Worm (Caenorhabditis elegans) whole organism, dauer: ENCODE measurements around the gene ttr-12.
"Not testable (repeated sequence)": the region's sequence is repeated elsewhere in the genome, so short reads cannot be mapped to it uniquely, and the experiment has no call there.

Source experiments
- unc-62 ChIP-seq: sonication (generic microtip); optimal IDR thresholded peaks from 2 replicates; lab custom pipeline; 2017; ENCODE audit warnings: missing biosample characterization, missing genetic modification reagents, missing genetic modification characterization

Gene ttr-12

DNA sequence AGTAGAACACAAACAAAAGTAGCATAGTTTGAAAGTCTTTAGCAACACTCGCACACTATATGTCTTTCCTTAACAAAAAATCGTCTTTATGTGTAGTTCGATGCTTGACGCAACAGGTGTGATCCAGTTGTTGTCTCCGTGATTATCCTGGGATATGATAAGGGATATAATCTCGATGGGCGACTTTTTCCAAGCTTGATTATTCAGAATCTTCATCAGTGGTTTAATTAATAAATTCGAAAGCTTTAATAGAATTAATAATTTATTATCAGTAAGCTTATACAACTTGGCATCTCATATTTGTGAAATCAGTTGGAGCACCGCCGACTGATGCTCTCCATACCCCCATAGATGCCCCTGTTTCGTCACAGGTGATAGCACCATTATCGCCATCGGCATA lies 10.0 kb upstream of the ttr-12 start, which contains the start of gene F46B3.7:
Gene F46B3.7 (minus strand): TSS at position 101 of the 400 bp plus-strand sequence.
- TF ChIP-seq unc-62 (GFP tag; lab: Kevin White, UChicago), result no peak

DNA sequence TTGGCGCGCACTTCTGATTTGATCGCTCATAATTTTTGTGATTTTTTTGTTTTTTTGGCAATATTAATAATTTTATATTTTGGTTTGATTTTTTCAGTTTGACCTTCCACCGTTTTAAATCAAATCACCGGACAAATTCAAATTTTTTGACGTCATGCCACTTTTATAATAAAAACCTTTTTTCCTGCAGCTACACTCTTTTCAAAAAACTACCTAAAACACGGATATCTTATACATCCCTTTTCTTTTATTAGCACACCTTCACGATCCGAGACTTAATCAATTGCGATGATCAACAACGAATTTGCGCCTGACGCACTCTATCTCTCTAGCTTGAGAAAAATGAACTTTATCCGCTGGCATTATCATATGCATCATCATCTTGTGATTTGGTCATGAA lies 906 bp upstream of the ttr-12 start, which contains the start of gene grd-2:
Gene grd-2 (plus strand): TSS at position 301 of the 400 bp plus-strand sequence.
- no peak for TF ChIP-seq unc-62 (GFP tag; lab: Kevin White, UChicago)

DNA sequence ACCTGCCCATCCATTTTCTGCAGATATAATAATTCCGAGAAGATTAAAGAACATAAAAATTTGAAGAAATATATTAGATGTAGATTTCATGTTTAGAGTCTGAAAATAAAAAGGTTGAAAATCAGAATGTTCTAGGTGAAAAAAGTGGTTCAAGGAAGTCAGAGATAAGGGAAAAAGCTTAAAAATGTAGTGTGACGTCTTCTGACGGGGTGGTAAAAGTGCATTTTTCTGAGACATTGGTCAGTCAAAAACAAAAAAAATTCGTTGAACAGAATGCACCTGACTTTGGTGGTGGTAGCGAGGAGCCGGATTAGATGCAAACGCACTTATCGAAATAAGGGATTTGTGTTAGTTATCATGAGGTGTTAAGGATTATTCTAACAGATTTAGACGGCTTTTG lies 2.0 kb downstream of the ttr-12 start, which contains the start of gene F46B3.23:
Gene F46B3.23 (minus strand): TSS at position 101 of the 400 bp plus-strand sequence.
- TF ChIP-seq unc-62 (GFP tag; lab: Kevin White, UChicago), result no peak

DNA sequence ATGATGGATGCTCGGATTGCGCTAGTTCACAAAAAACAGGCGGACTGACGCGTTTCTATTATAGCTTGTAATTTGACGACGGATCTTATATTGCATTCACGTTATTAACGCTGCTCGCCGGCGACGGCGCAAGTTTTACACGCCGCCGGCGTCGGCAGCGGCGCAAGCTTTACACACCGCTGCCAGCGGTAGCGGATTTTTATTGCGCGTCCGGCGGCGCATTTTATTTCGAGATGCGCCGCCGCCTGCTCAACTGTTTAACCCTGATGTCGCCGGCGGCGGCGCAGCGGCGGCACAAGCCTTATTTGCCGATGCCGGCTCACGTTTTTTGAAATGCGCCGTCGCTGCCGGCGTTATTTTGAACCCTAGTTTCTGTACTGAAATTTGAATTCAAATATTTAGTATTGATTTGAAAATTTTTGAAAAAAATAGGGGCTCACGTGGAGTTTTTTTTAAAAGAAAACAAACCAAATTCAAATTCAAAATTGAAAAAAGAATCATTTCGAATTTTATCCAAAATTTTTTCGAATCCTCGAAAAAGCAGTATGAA lies 3.9 kb downstream of the ttr-12 start, which contains the start of gene ttr-57:
Gene ttr-57 (plus strand): TSS at position 500 of the 550 bp plus-strand sequence.
- no peak for TF ChIP-seq unc-62 (GFP tag; lab: Kevin White, UChicago)

DNA sequence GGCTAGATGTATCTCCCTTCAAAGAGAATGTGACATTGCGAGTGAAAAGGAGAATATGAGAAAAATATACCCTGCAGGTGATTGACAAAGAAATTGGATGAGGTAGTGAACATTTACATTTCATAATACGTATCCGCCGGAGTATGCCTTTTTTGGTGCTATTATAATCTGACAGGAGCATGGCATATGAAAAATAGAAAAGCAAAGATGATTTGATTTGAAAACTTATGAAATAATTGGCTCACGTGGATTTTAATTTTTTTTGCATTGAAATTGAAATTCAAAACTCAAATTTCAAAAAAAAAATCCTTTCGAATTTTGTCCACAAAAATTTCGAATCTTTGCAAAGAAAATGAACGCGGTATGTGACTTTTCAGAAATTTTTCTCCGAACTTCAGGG lies 5.6 kb downstream of the ttr-12 start, which contains the start of gene ttr-11:
Gene ttr-11 (plus strand): TSS at position 301 of the 400 bp plus-strand sequence.
- TF ChIP-seq unc-62 (GFP tag; lab: Kevin White, UChicago), result no peak

DNA sequence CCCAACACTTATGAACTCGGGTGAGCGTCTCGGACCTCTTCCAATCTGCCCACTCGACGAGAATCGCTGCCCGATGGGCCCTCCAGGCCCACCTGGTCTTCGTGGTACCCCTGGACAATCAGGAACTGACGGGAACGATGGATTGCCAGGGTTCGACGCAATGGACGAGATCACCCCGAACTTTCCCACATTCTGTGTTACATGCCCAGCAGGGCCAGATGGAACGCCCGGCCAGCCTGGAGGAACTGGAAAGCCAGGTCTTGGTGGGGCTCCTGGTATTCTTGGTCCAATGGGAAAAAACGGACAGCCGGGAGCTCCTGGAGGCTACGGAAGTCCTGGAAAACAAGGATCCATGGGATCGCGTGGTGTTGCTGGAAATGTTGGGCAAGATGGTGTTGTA lies 7.9 kb downstream of the ttr-12 start:
- TF ChIP-seq unc-62 (GFP tag; lab: Kevin White, UChicago), result no peak

DNA sequence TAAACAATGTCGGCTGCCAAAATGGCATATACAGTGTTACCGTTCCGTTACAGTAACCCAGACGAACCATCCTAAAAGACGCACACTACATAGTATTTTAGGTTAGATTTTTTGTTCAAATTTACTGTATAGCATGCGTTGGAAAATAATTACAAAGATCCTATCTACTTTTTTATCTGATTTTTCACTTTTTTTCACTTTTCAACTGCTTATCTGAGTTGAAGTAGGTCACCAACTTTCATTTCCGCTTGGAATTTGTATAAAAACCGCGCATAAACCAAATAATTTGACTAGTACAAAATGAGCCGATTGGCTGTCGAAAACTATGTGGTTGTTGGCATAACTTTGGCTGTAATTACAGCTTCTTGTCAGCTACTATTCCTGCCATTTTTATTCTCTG lies 8.8 kb downstream of the ttr-12 start, which contains the start of gene col-163:
Gene col-163 (plus strand): TSS at position 301 of the 400 bp plus-strand sequence.
- TF ChIP-seq unc-62 (GFP tag; lab: Kevin White, UChicago), result no peak

DNA sequence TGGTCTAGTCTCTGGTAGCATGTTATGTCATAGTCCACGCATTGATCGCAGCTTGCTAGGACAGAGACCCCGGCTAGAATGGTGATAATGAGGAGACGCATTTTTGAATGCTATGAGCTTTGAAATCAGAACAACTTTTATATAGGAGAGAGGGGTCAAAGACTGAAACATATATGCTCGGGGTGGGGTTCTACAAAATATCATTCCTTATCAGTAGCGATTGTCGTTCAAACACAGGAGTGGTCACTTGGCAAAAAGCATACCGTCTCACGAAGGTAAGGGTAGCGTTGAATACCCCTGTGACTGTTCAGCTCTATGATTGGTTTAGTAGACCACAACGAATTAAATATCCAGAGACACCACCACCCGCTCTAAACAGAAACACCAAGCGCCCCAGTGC lies 11.5 kb downstream of the ttr-12 start, which contains the start of gene F46B3.1:
Gene F46B3.1 (minus strand): TSS at position 101 of the 400 bp plus-strand sequence.
- TF ChIP-seq unc-62 (GFP tag; lab: Kevin White, UChicago), result no peak

DNA sequence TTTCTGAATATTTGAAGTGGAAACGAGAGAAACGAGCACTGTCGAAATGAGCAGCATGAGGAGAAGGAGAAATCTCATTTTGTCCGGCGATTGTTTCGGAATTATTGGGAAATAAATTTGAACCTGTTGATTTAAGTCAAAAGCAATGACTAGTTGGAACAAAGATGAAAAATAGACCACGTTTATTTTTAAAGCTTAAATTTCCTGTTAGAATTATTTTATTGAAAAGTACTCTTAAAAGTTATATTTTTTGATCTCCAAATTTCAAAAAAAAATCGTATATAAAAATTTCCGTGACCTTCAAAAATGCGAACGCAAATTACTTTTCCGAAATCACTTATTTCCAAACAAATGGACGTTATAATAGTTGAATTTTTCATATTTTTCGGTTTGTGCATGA lies 12.9 kb downstream of the ttr-12 start, which contains the start of gene F26F2.11:
Gene F26F2.11 (minus strand): TSS at position 101 of the 400 bp plus-strand sequence.
- TF ChIP-seq unc-62 (GFP tag; lab: Kevin White, UChicago), result no peak

DNA sequence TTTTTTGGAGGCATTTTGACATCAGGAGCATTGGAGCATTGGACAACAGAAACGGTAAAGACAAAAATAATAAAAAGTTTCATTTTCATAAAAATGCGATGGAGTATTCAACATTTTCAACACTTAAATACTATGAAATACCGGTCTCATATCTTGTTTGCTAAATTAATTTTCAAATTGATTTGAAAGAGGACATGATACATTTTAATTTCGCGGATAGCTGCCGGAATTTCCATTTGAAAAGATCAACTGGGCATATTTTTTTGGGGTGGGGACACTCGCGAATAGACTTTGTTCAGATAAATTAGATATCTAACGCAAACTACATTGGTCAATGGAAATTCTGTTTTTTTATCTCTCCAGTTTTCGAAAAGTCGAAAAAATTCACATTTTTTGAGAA lies 13.8 kb downstream of the ttr-12 start, which contains the start of gene F26F2.10:
Gene F26F2.10 (minus strand): TSS at position 101 of the 400 bp plus-strand sequence.
- TF ChIP-seq unc-62 (GFP tag; lab: Kevin White, UChicago), result no peak

DNA sequence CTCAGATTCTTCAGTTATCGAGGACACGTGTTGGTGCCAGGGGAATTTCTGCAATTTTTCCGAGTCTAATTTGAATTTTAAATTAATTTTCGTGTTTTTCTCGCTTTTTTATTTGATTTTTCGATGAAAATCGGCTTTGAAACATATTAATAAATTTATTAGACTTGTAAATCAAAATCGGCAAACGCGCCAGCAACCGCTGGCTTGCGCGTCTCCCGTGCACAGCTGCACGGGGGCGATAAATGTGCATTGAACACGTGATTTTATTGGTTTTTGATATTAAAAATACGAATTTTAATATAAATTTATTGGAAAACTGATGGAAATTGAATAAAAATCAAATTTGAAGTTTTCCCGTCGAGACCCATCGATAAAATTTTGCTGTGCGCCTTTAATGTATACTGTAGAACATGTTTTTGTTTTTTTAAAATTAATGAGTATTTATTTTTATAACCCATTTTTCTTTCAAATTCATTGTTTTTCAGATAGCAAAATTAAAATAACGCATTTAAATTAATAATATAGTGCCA lies 28.0 kb downstream of the ttr-12 start, which contains the start of gene F26F2.7:
Gene F26F2.7 (plus strand): TSS at position 480 of the 530 bp plus-strand sequence.
- TF ChIP-seq unc-62 (GFP tag; lab: Kevin White, UChicago), result no peak

DNA sequence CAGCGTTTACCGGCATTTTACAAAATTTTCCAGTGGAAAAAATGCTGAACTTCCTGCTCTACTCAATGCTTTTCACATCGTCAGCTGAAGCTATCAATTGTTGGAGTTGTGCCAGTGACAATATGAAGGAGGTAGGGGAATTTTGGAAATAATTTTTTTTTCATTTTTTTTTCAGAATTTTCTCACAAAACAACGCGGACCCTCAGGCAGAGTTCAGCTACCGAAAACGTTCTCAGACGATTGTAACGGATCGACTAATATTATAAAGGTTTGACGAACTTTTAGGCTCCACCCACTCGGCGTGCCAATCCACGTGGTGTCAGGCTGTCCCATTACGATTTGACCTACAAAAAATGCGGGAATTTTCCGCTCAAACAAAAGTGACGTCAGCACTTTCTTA lies 29.1 kb downstream of the ttr-12 start, which contains the start of gene F26F2.8:
Gene F26F2.8 (plus strand): TSS at position 13 of the 400 bp plus-strand sequence.
- TF ChIP-seq unc-62 (GFP tag; lab: Kevin White, UChicago), result no peak

DNA sequence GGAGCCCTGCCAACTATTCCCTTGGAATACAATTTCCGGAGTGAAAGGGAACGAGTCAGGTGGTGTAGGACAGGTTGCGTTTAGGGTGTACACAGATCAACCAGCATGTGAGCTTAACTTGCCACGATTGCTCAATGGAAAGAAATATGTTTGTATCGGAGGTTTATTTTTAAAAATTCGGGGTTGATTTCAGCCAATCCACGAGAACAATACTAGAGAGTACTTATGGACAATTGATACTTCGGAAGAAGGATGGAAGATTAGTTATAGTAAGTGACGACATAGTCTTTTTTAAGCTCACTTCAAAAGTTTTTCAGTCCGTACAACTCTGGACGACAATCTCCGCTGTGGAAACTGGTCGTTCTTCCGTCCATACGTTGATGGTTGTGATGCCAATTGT lies 33.7 kb downstream of the ttr-12 start:
- TF ChIP-seq unc-62 (GFP tag; lab: Kevin White, UChicago), result no peak

DNA sequence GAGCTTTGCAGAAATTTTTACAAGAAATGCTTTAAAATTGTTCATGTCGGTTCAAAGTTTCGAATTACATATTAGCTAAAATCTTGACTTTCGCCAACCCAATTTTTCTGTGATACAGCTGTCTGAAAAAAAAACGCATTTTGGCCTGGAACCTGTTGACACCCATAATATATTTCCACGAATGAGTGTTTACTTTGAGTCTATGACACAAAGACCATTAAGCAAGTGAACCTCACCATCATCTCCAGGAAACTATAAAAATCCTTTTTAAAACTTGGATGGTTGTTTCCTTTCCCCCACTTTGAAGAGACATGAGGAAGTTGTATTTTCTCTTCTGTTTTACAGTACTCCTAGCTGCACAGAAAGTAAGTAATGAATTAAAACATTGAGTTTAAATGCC lies 34.3 kb downstream of the ttr-12 start, which contains the start of gene clec-263:
Gene clec-263 (plus strand): TSS at position 301 of the 400 bp plus-strand sequence.
- no peak for TF ChIP-seq unc-62 (GFP tag; lab: Kevin White, UChicago)

DNA sequence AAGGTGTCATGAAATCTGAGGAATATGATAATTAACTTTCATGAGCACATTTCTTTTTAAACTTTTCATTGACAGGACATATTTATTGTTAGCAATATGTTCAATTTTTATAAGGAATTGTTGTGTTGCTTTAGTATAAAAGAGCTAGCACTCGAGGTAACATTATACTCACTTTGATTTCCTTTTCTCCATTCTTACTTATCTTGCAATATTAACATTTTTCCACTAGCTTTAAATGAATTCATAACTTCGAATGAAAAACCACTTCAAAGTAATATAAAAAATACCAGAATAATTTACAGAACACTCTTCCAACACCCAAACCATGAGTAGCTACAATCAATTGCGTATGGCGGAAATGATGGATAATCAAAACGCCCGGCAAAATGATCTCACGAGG lies 35.2 kb downstream of the ttr-12 start, which contains the start of gene F26F2.5:
Gene F26F2.5 (plus strand): TSS at position 301 of the 400 bp plus-strand sequence.
- no peak for TF ChIP-seq unc-62 (GFP tag; lab: Kevin White, UChicago)

DNA sequence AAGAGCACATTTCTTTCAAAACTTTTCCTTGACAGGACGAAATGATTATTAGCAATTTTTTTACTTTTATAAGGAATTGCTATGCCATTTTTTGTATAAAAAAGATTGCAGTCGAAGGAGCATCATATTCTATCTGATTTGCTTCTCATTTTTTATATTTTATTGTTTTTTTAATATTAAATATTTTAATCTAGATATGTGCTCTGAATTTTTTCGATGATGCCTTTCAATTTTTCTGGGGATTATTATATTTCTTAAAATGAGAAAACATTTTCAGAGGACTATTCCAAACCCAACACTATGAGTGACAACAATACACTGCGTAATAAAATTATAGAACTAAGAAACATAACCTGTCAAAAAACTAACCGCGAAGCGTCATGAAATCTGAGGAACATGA lies 39.6 kb downstream of the ttr-12 start, which contains the start of gene F26F2.4:
Gene F26F2.4 (plus strand): TSS at position 301 of the 400 bp plus-strand sequence.
- TF ChIP-seq unc-62 (GFP tag; lab: Kevin White, UChicago), result not testable (repeated sequence)
